ENCODE assay signal across 6 worm cellular contexts in genomic region chrIV:9032550-9032949, ce11.
A peak's percentile ranks its signal among the peaks of the same experiment; 100 is the strongest.
TF ChIP-seq lines count a peak whose summit lies in the region.

Gene C53D6.6 (minus strand): TSS chrIV:9032667.

TF ChIP-seq in whole organism, L1 larva, 84 proteins besides CTCF, POLR2A, EP300 and RAD21 (continues in another document):
- TF ChIP-seq hlh-4 (tag; optimal IDR thresholded peaks at IDR 0.05; lab: Kevin White, UChicago): no peak
- TF ChIP-seq nhr-11 (tag; optimal IDR thresholded peaks at IDR 0.05; lab: Kevin White, UChicago): no peak
- no peak for TF ChIP-seq rnt-1 (tag; optimal IDR thresholded peaks at IDR 0.05; lab: Kevin White, UChicago)
- no peak for TF ChIP-seq alr-1 (tag; optimal IDR thresholded peaks at IDR 0.05; lab: Kevin White, UChicago; ENCODE audit: borderline replicate concordance)
- no peak for TF ChIP-seq lin-14 (GFP tag; optimal IDR thresholded peaks at IDR 0.05; lab: Kevin White, UChicago)
- no peak for TF ChIP-seq jun-1 (tag; optimal IDR thresholded peaks at IDR 0.05; lab: Kevin White, UChicago)
- TF ChIP-seq swsn-7 (tag; optimal IDR thresholded peaks at IDR 0.05; lab: Kevin White, UChicago): no peak
- no peak for TF ChIP-seq xbp-1 (tag; optimal IDR thresholded peaks at IDR 0.05; lab: Kevin White, UChicago)
- no peak for TF ChIP-seq pqm-1 (tag; optimal IDR thresholded peaks at IDR 0.05; lab: Kevin White, UChicago)
- no peak for TF ChIP-seq irx-1 (tag; optimal IDR thresholded peaks at IDR 0.05; lab: Kevin White, UChicago)
- no peak for TF ChIP-seq skn-1 (tag; optimal IDR thresholded peaks at IDR 0.05; lab: Kevin White, UChicago)
- TF ChIP-seq efl-3 (GFP tag; optimal IDR thresholded peaks at IDR 0.05; lab: Kevin White, UChicago): no peak
- TF ChIP-seq lsy-2 (tag; optimal IDR thresholded peaks at IDR 0.05; lab: Kevin White, UChicago): no peak
- TF ChIP-seq nhr-12 (tag; optimal IDR thresholded peaks at IDR 0.05; lab: Kevin White, UChicago): no peak
- no peak for TF ChIP-seq unc-86 (tag; optimal IDR thresholded peaks at IDR 0.05; lab: Kevin White, UChicago)
- TF ChIP-seq sptf-1 (tag; optimal IDR thresholded peaks at IDR 0.05; lab: Kevin White, UChicago): no peak

TF ChIP-seq in whole organism, L2 larva, 48 proteins besides CTCF, POLR2A, EP300 and RAD21:
- peak; percentile 66 for TF ChIP-seq nhr-129 (tag; optimal IDR thresholded peaks at IDR 0.05; lab: Kevin White, UChicago)
- no peak for TF ChIP-seq ama-1 (optimal IDR thresholded peaks at IDR 0.05; lab: Kevin White, UChicago)
- TF ChIP-seq C34F6.9 (tag; optimal IDR thresholded peaks at IDR 0.05; lab: Kevin White, UChicago): peak; percentile 43
- TF ChIP-seq lin-39 (tag; optimal IDR thresholded peaks at IDR 0.05; lab: Kevin White, UChicago): no peak
- TF ChIP-seq ztf-11 (tag; optimal IDR thresholded peaks at IDR 0.05; lab: Kevin White, UChicago): no peak
- TF ChIP-seq fos-1 (tag; optimal IDR thresholded peaks at IDR 0.05; lab: Kevin White, UChicago): peak; percentile 45

TF ChIP-seq in whole organism, L3 larva, 47 proteins besides CTCF, POLR2A, EP300 and RAD21:
- TF ChIP-seq egl-27 (tag; optimal IDR thresholded peaks at IDR 0.05; lab: Kevin White, UChicago): no peak
- TF ChIP-seq pha-4 (tag; optimal IDR thresholded peaks at IDR 0.05; lab: Kevin White, UChicago): peak; percentile 90
- peak; percentile 50 for TF ChIP-seq nfya-1 (tag; optimal IDR thresholded peaks at IDR 0.05; lab: Kevin White, UChicago; ENCODE audit: insufficient read depth)
TF ChIP-seq in whole organism, L3 larva: peak in this region for 2.

TF ChIP-seq in whole organism, L4 larva, 104 proteins besides CTCF, POLR2A, EP300 and RAD21:
- peak in 1 of 2 experiments; percentile 6 for TF ChIP-seq unc-62 (GFP tag; optimal IDR thresholded peaks at IDR 0.05 in 1 of 2; lab: Kevin White, UChicago)
- no peak for TF ChIP-seq unc-62 (tag; optimal IDR thresholded peaks at IDR 0.05; lab: Kevin White, UChicago)
- TF ChIP-seq aha-1 (tag; lab: Kevin White, UChicago): peak; percentile 26
- no peak for TF ChIP-seq pha-4 (GFP tag; IDR thresholded peaks at IDR 0.05; lab: Robert Waterston, UW)
- peak; percentile 4 for TF ChIP-seq pha-4 (tag; optimal IDR thresholded peaks at IDR 0.05; lab: Kevin White, UChicago)
- TF ChIP-seq ceh-20 (GFP tag; IDR thresholded peaks at IDR 0.05; lab: Robert Waterston, UW): no peak
- no peak for TF ChIP-seq daf-16 (GFP tag; optimal IDR thresholded peaks at IDR 0.05; lab: Kevin White, UChicago)
- TF ChIP-seq daf-16 (tag; optimal IDR thresholded peaks at IDR 0.05; lab: Kevin White, UChicago): peak; percentile 68

TF ChIP-seq in whole organism, late embryonic, 69 proteins besides CTCF, POLR2A, EP300 and RAD21:
- no peak for TF ChIP-seq dmd-4 (tag; optimal IDR thresholded peaks at IDR 0.05; lab: Kevin White, UChicago; ENCODE audit: borderline replicate concordance)
- TF ChIP-seq tbx-2 (tag; optimal IDR thresholded peaks at IDR 0.05; lab: Kevin White, UChicago): peak; percentile 39
- TF ChIP-seq hlh-15 (tag; optimal IDR thresholded peaks at IDR 0.05; lab: Kevin White, UChicago): no peak
- no peak for TF ChIP-seq ceh-30 (tag; optimal IDR thresholded peaks at IDR 0.05; lab: Kevin White, UChicago)
- TF ChIP-seq ceh-31 (tag; optimal IDR thresholded peaks at IDR 0.05; lab: Kevin White, UChicago): no peak
- peak; percentile 46 for TF ChIP-seq unc-55 (GFP tag; optimal IDR thresholded peaks at IDR 0.05; lab: Kevin White, UChicago)
- no peak for TF ChIP-seq dve-1 (tag; optimal IDR thresholded peaks at IDR 0.05; lab: Kevin White, UChicago)
- peak; percentile 38 for TF ChIP-seq nfya-1 (tag; optimal IDR thresholded peaks at IDR 0.05; lab: Kevin White, UChicago)
- TF ChIP-seq tbx-7 (tag; optimal IDR thresholded peaks at IDR 0.05; lab: Kevin White, UChicago): no peak

TF ChIP-seq in whole organism, mixed stage, embryonic, 35 proteins besides CTCF, POLR2A, EP300 and RAD21:
- TF ChIP-seq mep-1 (tag; optimal IDR thresholded peaks at IDR 0.05; lab: Kevin White, UChicago) (peak; percentile 3), hlh-1 (tag; optimal IDR thresholded peaks at IDR 0.05; lab: Kevin White, UChicago) (peak; percentile 32), pha-4 (tag; optimal IDR thresholded peaks at IDR 0.05; lab: Kevin White, UChicago) (peak; percentile 56), lsy-2 (tag; optimal IDR thresholded peaks at IDR 0.05; lab: Kevin White, UChicago) (no peak), unc-120 (tag; optimal IDR thresholded peaks at IDR 0.05; lab: Kevin White, UChicago; ENCODE audit: poor library complexity, severe bottlenecking) (no peak)
TF ChIP-seq in whole organism, mixed stage, embryonic: peak in this region for 3.

Comparison
In these comparisons a context has a peak if more than half of its experiments do, and no peak if none do; other contexts are left out.
1. Of the 29 proteins assayed by ChIP-seq in both whole organism, L4 larva and whole organism, L1 larva: peak only in whole organism, L4 larva: aha-1; only in whole organism, L1 larva: mep-1; in both: none; in neither: 25; mixed calls (peak in some experiments, not most) for 2.